Worm (Caenorhabditis elegans): ENCODE data around the gene bgnt-1.5.

ce11 chrX:13238197-13238596 lies 6.0 kb upstream of the bgnt-1.5 start, which contains the start of gene K08H2.4:
- no peak for TF ChIP-seq dao-5 (tag; optimal IDR thresholded peaks at IDR 0.05)
- no peak for TF ChIP-seq W03F9.2 (tag; optimal IDR thresholded peaks at IDR 0.05)

Measured in whole organism, L4/young adult.